Fruit fly (Drosophila melanogaster): ENCODE data around the gene CG43354.

DNA sequence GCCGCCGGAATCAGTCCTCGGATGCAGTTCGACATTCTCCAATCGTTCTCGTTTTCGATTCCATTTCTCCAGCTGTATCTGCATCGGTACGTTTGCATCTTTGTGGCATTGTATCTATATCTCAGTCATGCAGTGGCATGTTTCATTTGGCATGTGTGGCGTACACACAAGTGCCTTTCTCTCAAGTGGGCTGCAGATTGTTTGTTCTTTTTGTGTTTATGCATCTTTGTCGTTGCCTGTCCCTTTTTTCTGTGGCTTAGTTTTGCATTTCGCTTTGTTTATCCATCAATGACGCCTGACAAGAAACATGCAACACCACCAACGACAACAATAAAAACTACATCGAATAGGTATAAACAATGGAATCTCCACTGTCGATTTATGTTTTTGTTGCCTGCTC lies 27.3 kb upstream of the CG43354 start:
- TF ChIP-seq OdsH (GFP tag; optimal IDR thresholded peaks at IDR 0.05) (no peak), Eip93F (GFP tag; optimal IDR thresholded peaks at IDR 0.05) (no peak), cyc (GFP tag; optimal IDR thresholded peaks at IDR 0.05) (no peak), Lpt (GFP tag; optimal IDR thresholded peaks at IDR 0.05) (no peak), Blimp-1 (GFP tag; optimal IDR thresholded peaks at IDR 0.05) (no peak), CG8632 (GFP tag; optimal IDR thresholded peaks at IDR 0.05) (no peak), Hr4 (GFP tag; optimal IDR thresholded peaks at IDR 0.05) (no peak), CG8319 (GFP tag; optimal IDR thresholded peaks at IDR 0.05) (no peak), topi (GFP tag; optimal IDR thresholded peaks at IDR 0.05) (no peak), vri (GFP tag; optimal IDR thresholded peaks at IDR 0.05) (no peak), CG34406 (GFP tag; optimal IDR thresholded peaks at IDR 0.05) (no peak)

Measured in whole organism, prepupa.